Worm (Caenorhabditis elegans) whole organism, L1 larva: ENCODE measurements around the gene nhr-30.
A peak's percentile ranks its signal among the peaks of the same experiment; 100 is the strongest.

Experiments used
- C04F5.9 ChIP-seq: sonication (generic microtip); optimal IDR thresholded peaks from 2 replicates; lab custom pipeline; 2016; ENCODE audit warnings: missing genetic modification characterization, missing compliant biosample characterization
- C16A3.4 ChIP-seq: fragments of 150-350 bp; optimal IDR thresholded peaks from 2 replicates; lab custom pipeline; 2014; ENCODE audit warnings: missing biosample characterization, missing genetic modification characterization
- C34B4.2 ChIP-seq: sonication (generic microtip); optimal IDR thresholded peaks from 2 replicates; lab custom pipeline; 2017; ENCODE audit warnings: mild to moderate bottlenecking, missing genetic modification characterization, missing compliant biosample characterization
- F16B12.6 ChIP-seq: fragments of 150-350 bp; optimal IDR thresholded peaks from 2 replicates; lab custom pipeline; 2014; ENCODE audit warnings: missing biosample characterization, missing genetic modification characterization
- alr-1 ChIP-seq: fragments of 200-800 bp; sonication (Bioruptor generic); optimal IDR thresholded peaks from 2 replicates; lab custom pipeline; 2018; ENCODE audit warnings: borderline replicate concordance, mild to moderate bottlenecking, missing genetic modification characterization, missing compliant biosample characterization
- ama-1 ChIP-seq: fragments of 150-350 bp; optimal IDR thresholded peaks from 2 replicates; lab custom pipeline; 2014
- blmp-1 ChIP-seq: fragments of 150-350 bp; optimal IDR thresholded peaks from 2 replicates; lab custom pipeline; 2014; ENCODE audit warnings: missing biosample characterization, missing genetic modification characterization
- ceh-63 ChIP-seq: fragments of 200-800 bp; sonication (Bioruptor generic); optimal IDR thresholded peaks from 2 replicates; lab custom pipeline; 2018; ENCODE audit warnings: mild to moderate bottlenecking, missing genetic modification characterization, missing compliant biosample characterization
- dpl-1 ChIP-seq, 3 experiments: fragments of 150-350 bp in 2 of 3; sonication (generic microtip) in 1 of 3; optimal IDR thresholded peaks; 2 replicates each; lab custom pipeline; 2014 to 2017; ENCODE audit warnings: missing biosample characterization in 3 of 3, missing genetic modification characterization in 3 of 3, missing genetic modification reagents in 3 of 3
- dsc-1 ChIP-seq: sonication (generic microtip); optimal IDR thresholded peaks from 2 replicates; lab custom pipeline; 2016; ENCODE audit warnings: mild to moderate bottlenecking, missing genetic modification characterization, missing compliant biosample characterization
- elt-2 ChIP-seq: sonication (generic microtip); optimal IDR thresholded peaks from 2 replicates; lab custom pipeline; 2016; ENCODE audit warnings: missing genetic modification characterization, mild to moderate bottlenecking, inconsistent platforms, missing compliant biosample characterization, missing genetic modification reagents
- elt-3 ChIP-seq, 6 experiments: fragments of 150-350 bp in 1 of 6; sonication (generic microtip); optimal IDR thresholded peaks; 2 replicates each; lab custom pipeline; 2017 to 2018; ENCODE audit warnings: missing biosample characterization in 6 of 6, missing genetic modification characterization in 6 of 6, inconsistent platforms in 1 of 6
- fkh-8 ChIP-seq: sonication (generic microtip); optimal IDR thresholded peaks from 2 replicates; lab custom pipeline; 2016; ENCODE audit warnings: mild to moderate bottlenecking, missing genetic modification characterization, missing compliant biosample characterization
- grh-1 ChIP-seq: fragments of 200-800 bp; sonication (Bioruptor generic); IDR thresholded peaks from 2 replicates; pipeline ENCODE4 v1.3.6; 2022; ENCODE audit warnings: missing genetic modification reagents, missing genetic modification characterization, missing compliant biosample characterization
- hpl-2 ChIP-seq: fragments of 150-350 bp; optimal IDR thresholded peaks from 2 replicates; lab custom pipeline; 2014; ENCODE audit warnings: missing biosample characterization, missing genetic modification reagents, missing genetic modification characterization
- lin-13 ChIP-seq: fragments of 150-350 bp; optimal IDR thresholded peaks from 2 replicates; lab custom pipeline; 2014; ENCODE audit warnings: missing biosample characterization, missing genetic modification reagents, missing genetic modification characterization
- lin-14 ChIP-seq: fragments of 200-800 bp; sonication (Bioruptor generic); optimal IDR thresholded peaks from 2 replicates; lab custom pipeline; 2018; ENCODE audit warnings: mild to moderate bottlenecking, missing genetic modification characterization, moderate library complexity, missing compliant biosample characterization
- lin-35 ChIP-seq, 2 experiments: fragments of 150-350 bp; optimal IDR thresholded peaks; 2 replicates each; lab custom pipeline; 2014; ENCODE audit warnings: missing biosample characterization in 2 of 2, missing genetic modification characterization in 2 of 2, missing genetic modification reagents in 2 of 2
- lin-39 ChIP-seq: fragments of 150-350 bp; optimal IDR thresholded peaks from 2 replicates; lab custom pipeline; 2014; ENCODE audit warnings: missing biosample characterization, missing genetic modification reagents, missing genetic modification characterization
- lsy-2 ChIP-seq, 2 experiments: fragments of 150-350 bp; optimal IDR thresholded peaks; 2 replicates each; lab custom pipeline; 2014; ENCODE audit warnings: missing biosample characterization in 2 of 2, missing genetic modification characterization in 2 of 2
- mdl-1 ChIP-seq, 2 experiments: fragments of 150-350 bp; optimal IDR thresholded peaks; 2 replicates each; lab custom pipeline; 2014 to 2017; ENCODE audit warnings: missing biosample characterization in 2 of 2, missing genetic modification characterization in 2 of 2, inconsistent platforms in 1 of 2
- mef-2 ChIP-seq: fragments of 150-350 bp; optimal IDR thresholded peaks from 2 replicates; lab custom pipeline; 2014; ENCODE audit warnings: missing biosample characterization, missing genetic modification characterization
- mep-1 ChIP-seq: fragments of 150-350 bp; optimal IDR thresholded peaks from 2 replicates; lab custom pipeline; 2014; ENCODE audit warnings: missing biosample characterization, missing genetic modification characterization
- nhr-19 ChIP-seq: fragments of 200-800 bp; sonication (Bioruptor generic); conservative IDR thresholded peaks from 2 replicates; pipeline ENCODE4 v1.3.6; 2022; ENCODE audit warnings: missing genetic modification characterization, missing compliant biosample characterization
- nhr-20 ChIP-seq: sonication (generic microtip); optimal IDR thresholded peaks from 2 replicates; lab custom pipeline; 2016; ENCODE audit warnings: mild to moderate bottlenecking, missing genetic modification characterization, missing compliant biosample characterization
- nhr-28 ChIP-seq: fragments of 150-350 bp; optimal IDR thresholded peaks from 2 replicates; lab custom pipeline; 2014; ENCODE audit warnings: missing biosample characterization, missing genetic modification characterization
- nhr-47 ChIP-seq: sonication (generic microtip); optimal IDR thresholded peaks from 2 replicates; lab custom pipeline; 2016; ENCODE audit warnings: mild to moderate bottlenecking, missing genetic modification characterization, moderate library complexity, missing compliant biosample characterization
- nhr-71 ChIP-seq: sonication (generic microtip); optimal IDR thresholded peaks from 2 replicates; lab custom pipeline; 2016; ENCODE audit warnings: mild to moderate bottlenecking, missing genetic modification characterization, moderate library complexity, missing compliant biosample characterization
- nhr-77 ChIP-seq: fragments of 150-350 bp; optimal IDR thresholded peaks from 2 replicates; lab custom pipeline; 2014; ENCODE audit warnings: missing biosample characterization, missing genetic modification characterization
- nhr-84 ChIP-seq: sonication (generic microtip); optimal IDR thresholded peaks from 2 replicates; lab custom pipeline; 2017; ENCODE audit warnings: missing biosample characterization, missing genetic modification characterization
- nhr-85 ChIP-seq: sonication (generic microtip); peaks from one replicate; lab custom pipeline; 2016; ENCODE audit warnings: missing genetic modification characterization, inconsistent platforms, missing compliant biosample characterization
- nhr-90 ChIP-seq: sonication (generic microtip); optimal IDR thresholded peaks from 2 replicates; lab custom pipeline; 2016; ENCODE audit warnings: mild to moderate bottlenecking, missing genetic modification characterization, missing compliant biosample characterization; ENCODE audit not compliant: poor library complexity
- pqm-1 ChIP-seq: sonication (generic microtip); optimal IDR thresholded peaks from 3 replicates; lab custom pipeline; 2017; ENCODE audit warnings: missing biosample characterization, missing genetic modification characterization
- rnt-1 ChIP-seq: sonication (generic microtip); optimal IDR thresholded peaks from 2 replicates; lab custom pipeline; 2016; ENCODE audit warnings: mild to moderate bottlenecking, missing genetic modification characterization, moderate library complexity, missing compliant biosample characterization
- skn-1 ChIP-seq: fragments of 150-350 bp; optimal IDR thresholded peaks from 2 replicates; lab custom pipeline; 2014; ENCODE audit warnings: missing biosample characterization, missing genetic modification characterization
- snpc-4 ChIP-seq: fragments of 150-350 bp; optimal IDR thresholded peaks from 2 replicates; lab custom pipeline; 2014; ENCODE audit warnings: missing biosample characterization, missing genetic modification characterization
- snu-23 ChIP-seq: sonication (generic microtip); optimal IDR thresholded peaks from 2 replicates; lab custom pipeline; 2016; ENCODE audit warnings: missing genetic modification characterization, missing compliant biosample characterization
- sptf-1 ChIP-seq: fragments of 150-350 bp; optimal IDR thresholded peaks from 2 replicates; lab custom pipeline; 2014; ENCODE audit warnings: missing biosample characterization, missing genetic modification characterization
- tbx-2 ChIP-seq: sonication (generic microtip); optimal IDR thresholded peaks from 2 replicates; lab custom pipeline; 2016; ENCODE audit warnings: missing genetic modification characterization, missing compliant biosample characterization
- unc-130 ChIP-seq: fragments of 150-350 bp; optimal IDR thresholded peaks from 2 replicates; lab custom pipeline; 2017; ENCODE audit warnings: missing biosample characterization, missing genetic modification characterization, inconsistent platforms
- unc-62 ChIP-seq: fragments of 150-350 bp; optimal IDR thresholded peaks from 2 replicates; lab custom pipeline; 2014; ENCODE audit warnings: missing biosample characterization, missing genetic modification reagents, missing genetic modification characterization
- unc-98 ChIP-seq: fragments of 200-800 bp; sonication (Bioruptor generic); IDR thresholded peaks from 2 replicates; pipeline ENCODE4 v1.3.6; 2022; ENCODE audit warnings: missing genetic modification characterization, missing compliant biosample characterization
- zag-1 ChIP-seq: fragments of 150-350 bp; optimal IDR thresholded peaks from 2 replicates; lab custom pipeline; 2014; ENCODE audit warnings: missing biosample characterization, missing genetic modification characterization
- zip-4 ChIP-seq: fragments of 200-800 bp; sonication (Bioruptor generic); optimal IDR thresholded peaks from 2 replicates; lab custom pipeline; 2018; ENCODE audit warnings: mild to moderate bottlenecking, missing genetic modification characterization, moderate library complexity, missing compliant biosample characterization
- ztf-4 ChIP-seq: fragments of 150-350 bp; optimal IDR thresholded peaks from 2 replicates; lab custom pipeline; 2014; ENCODE audit warnings: missing biosample characterization, missing genetic modification characterization

nhr-30 gene

DNA sequence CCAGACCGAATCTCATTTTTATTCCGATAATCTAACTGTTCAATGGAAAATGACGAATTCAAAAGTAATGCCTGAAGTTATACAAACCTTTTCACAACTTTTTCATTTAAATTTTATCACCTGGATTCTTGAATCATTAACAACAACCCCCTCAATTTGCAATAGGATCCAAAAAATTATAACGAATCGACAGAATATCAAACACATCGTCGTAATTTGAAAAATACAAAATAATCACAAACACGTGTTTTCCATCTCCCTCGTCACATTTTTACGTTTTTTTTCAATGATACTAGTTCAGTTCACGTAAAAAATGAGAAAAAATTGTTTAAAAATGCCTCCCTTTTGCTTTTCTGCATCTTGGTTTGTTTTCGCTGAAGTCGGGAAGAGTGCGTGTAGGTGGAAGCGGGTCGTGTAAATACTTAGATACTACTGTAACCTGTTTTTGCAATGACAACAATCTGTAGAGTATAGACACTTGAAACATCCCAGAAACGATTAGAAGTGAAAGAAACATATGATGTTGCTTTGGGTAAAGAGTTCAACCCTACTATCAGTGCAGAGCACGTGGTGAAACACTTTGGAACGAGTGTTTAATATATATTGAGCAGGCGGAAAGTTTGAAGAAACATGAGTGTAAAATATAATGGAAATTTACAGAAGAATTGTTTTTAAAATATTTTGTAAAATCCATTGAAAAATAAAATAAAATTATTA lies 28.5 kb downstream of the nhr-30 start, which contains the start of gene oac-50:
oac-50 (minus strand) TSS at position 219 of the 717 bp plus-strand sequence.
- TF ChIP-seq tbx-2 (tag; lab: Kevin White, UChicago), result peak; percentile 14
- TF ChIP-seq lsy-2 (tag; optimal IDR thresholded peaks at IDR 0.05; lab: Kevin White, UChicago), result peak in 1 of 2 experiments; percentile 24
- peak in 1 of 2 experiments; percentile 22 for TF ChIP-seq mdl-1 (tag; optimal IDR thresholded peaks at IDR 0.05; lab: Kevin White, UChicago)
- no peak for TF ChIP-seq C04F5.9 (tag; lab: Kevin White, UChicago)
- peak in 1 of 2 experiments; percentile 12 for TF ChIP-seq lin-35 (GFP tag; optimal IDR thresholded peaks at IDR 0.05; lab: Kevin White, UChicago)
- TF ChIP-seq, all 84 proteins: peak for 4

DNA sequence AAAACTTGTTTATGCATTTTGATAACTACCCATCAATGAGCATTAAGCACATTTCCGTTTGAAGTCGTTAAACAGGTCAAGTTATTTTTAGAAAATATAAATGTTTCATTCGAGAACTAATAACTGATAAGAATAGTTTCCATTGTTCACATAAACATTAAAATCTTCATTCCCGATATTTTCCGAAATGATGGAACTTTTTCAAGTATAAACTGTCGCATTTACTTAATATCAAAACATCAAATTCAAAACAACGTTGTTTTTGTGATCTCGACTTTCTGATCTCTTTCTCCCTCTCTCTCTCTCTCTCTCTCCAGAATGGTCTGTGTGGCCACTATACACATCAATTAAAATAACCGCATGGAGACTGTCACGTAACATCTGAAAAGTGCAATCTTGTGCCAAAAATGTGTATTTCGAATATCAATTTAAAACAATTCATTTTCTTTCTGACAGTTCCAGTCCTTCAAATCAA lies 29.4 kb downstream of the nhr-30 start:
- TF ChIP-seq snu-23 (GFP tag; lab: Kevin White, UChicago), result peak; percentile 29
- no peak for TF ChIP-seq nhr-28 (tag; lab: Kevin White, UChicago)
- TF ChIP-seq snpc-4 (tag; lab: Kevin White, UChicago), result no peak
- TF ChIP-seq elt-2 (tag; lab: Kevin White, UChicago), result peak; percentile 21
- TF ChIP-seq ztf-4 (tag; lab: Kevin White, UChicago), result no peak
- peak in 1 of 2 experiments; percentile 40 for TF ChIP-seq lsy-2 (tag; optimal IDR thresholded peaks at IDR 0.05; lab: Kevin White, UChicago)
- TF ChIP-seq unc-98 (GFP tag; lab: Robert Waterston, UW), result no peak
- TF ChIP-seq C34B4.2 (tag; lab: Kevin White, UChicago), result no peak
- TF ChIP-seq nhr-84 (tag; lab: Kevin White, UChicago), result no peak
- TF ChIP-seq nhr-20 (tag; lab: Kevin White, UChicago), result peak; percentile 43
- peak; percentile 64 for TF ChIP-seq ama-1 (lab: Kevin White, UChicago)
- TF ChIP-seq lin-35 (GFP tag; optimal IDR thresholded peaks at IDR 0.05; lab: Kevin White, UChicago), result peak in 1 of 2 experiments; percentile 28
- peak; percentile 15 for TF ChIP-seq nhr-90 (tag; lab: Kevin White, UChicago)
- no peak for TF ChIP-seq ceh-63
- peak; percentile 38 for TF ChIP-seq nhr-71 (tag; lab: Kevin White, UChicago)
- no peak for TF ChIP-seq sptf-1
- TF ChIP-seq lin-13 (GFP tag; lab: Kevin White, UChicago), result peak; percentile 11
- no peak for TF ChIP-seq dsc-1 (tag; lab: Kevin White, UChicago)
- TF ChIP-seq zip-4 (GFP tag; lab: Kevin White, UChicago), result no peak
- peak; percentile 31 for TF ChIP-seq C16A3.4 (tag; lab: Kevin White, UChicago)
- peak; percentile 30 for TF ChIP-seq blmp-1
- TF ChIP-seq nhr-47, result peak; percentile 19
- peak; percentile 21 for TF ChIP-seq nhr-19 (GFP tag; lab: Robert Waterston, UW)
- no peak for TF ChIP-seq zag-1 (tag; lab: Kevin White, UChicago)
- peak; percentile 38 for TF ChIP-seq tbx-2 (tag; lab: Kevin White, UChicago)
- TF ChIP-seq lin-14 (GFP tag; lab: Kevin White, UChicago), result peak; percentile 17
- peak; percentile 68 for TF ChIP-seq nhr-85 (tag; lab: Kevin White, UChicago)
- no peak for TF ChIP-seq unc-62 (GFP tag; lab: Kevin White, UChicago)
- TF ChIP-seq fkh-8, result no peak
- peak; percentile 24 for TF ChIP-seq mep-1
- no peak for TF ChIP-seq dpl-1 (GFP tag; optimal IDR thresholded peaks at IDR 0.05; lab: Kevin White, UChicago)
- peak in 1 of 6 experiments; percentile 25 for TF ChIP-seq elt-3 (tag; optimal IDR thresholded peaks at IDR 0.05; lab: Kevin White, UChicago)
- no peak for TF ChIP-seq lin-39 (tag; lab: Kevin White, UChicago)

DNA sequence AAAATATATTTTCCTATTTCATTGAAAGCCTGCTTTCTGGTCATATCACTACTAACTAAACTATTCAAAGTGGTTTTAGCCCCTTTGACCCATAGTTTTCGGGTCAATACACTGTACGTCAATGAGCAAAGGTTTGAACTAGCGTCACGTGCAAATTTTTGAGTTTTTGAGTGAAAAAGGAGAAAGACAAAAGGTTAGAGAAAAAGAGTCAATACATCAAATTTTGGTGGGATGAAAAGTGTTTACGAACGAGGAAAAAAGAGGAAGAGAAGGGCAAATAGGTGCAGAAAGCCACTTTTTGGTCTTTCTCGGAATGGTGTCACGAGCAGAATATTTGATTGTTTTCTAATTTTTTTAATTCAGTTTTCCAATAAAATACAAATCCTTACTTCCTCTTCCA lies 30.9 kb downstream of the nhr-30 start:
- TF ChIP-seq lin-35 (GFP tag; optimal IDR thresholded peaks at IDR 0.05; lab: Kevin White, UChicago) (peak in 1 of 2 experiments; percentile 16), fkh-8 (peak; percentile 42), nhr-19 (GFP tag; lab: Robert Waterston, UW) (peak; percentile 33; the same call in 1 of the 2 replicates), dsc-1 (tag; lab: Kevin White, UChicago) (peak; percentile 7), nhr-28 (tag; lab: Kevin White, UChicago) (no peak), grh-1 (GFP tag; lab: Robert Waterston, UW) (no peak), nhr-77 (tag; lab: Kevin White, UChicago) (peak; percentile 34), mdl-1 (tag; optimal IDR thresholded peaks at IDR 0.05; lab: Kevin White, UChicago) (peak in 1 of 2 experiments; percentile 68), elt-3 (tag; optimal IDR thresholded peaks at IDR 0.05; lab: Kevin White, UChicago) (no peak), nhr-71 (tag; lab: Kevin White, UChicago) (peak; percentile 53), pqm-1 (tag; lab: Kevin White, UChicago) (no peak), F16B12.6 (tag; lab: Kevin White, UChicago) (no peak), skn-1 (tag; lab: Kevin White, UChicago) (no peak), rnt-1 (no peak), nhr-90 (tag; lab: Kevin White, UChicago) (peak; percentile 38), unc-130 (no peak), hpl-2 (GFP tag; lab: Kevin White, UChicago) (no peak), mef-2 (tag; lab: Kevin White, UChicago) (no peak), elt-2 (tag; lab: Kevin White, UChicago) (peak; percentile 15), lsy-2 (tag; optimal IDR thresholded peaks at IDR 0.05; lab: Kevin White, UChicago) (peak; percentile 4 to 35), alr-1 (no peak)
